Worm (Caenorhabditis elegans): ENCODE data around the gene cyp-33C12.

The cyp-33C12 gene

ce11 chrV:2230912-2231311, 26.7 kb upstream of the cyp-33C12 start, which contains the start of gene nhr-134:
TSS of gene nhr-134 (plus strand) at chrV:2231223.
- no peak for TF ChIP-seq ref-1 (GFP tag; conservative IDR thresholded peaks at IDR 0.05)
- no peak for TF ChIP-seq T22C8.4 (GFP tag; IDR thresholded peaks at IDR 0.05)
- no peak for TF ChIP-seq cog-1 (tag; optimal IDR thresholded peaks at IDR 0.05)
- TF ChIP-seq tab-1 (GFP tag; IDR thresholded peaks at IDR 0.05), result no peak
- no peak for TF ChIP-seq ztf-29 (GFP tag; IDR thresholded peaks at IDR 0.05)
- no peak for TF ChIP-seq flt-1 (GFP tag; IDR thresholded peaks at IDR 0.05)
- no peak for TF ChIP-seq klf-2 (GFP tag; conservative IDR thresholded peaks at IDR 0.05)
- TF ChIP-seq med-1 (GFP tag; optimal IDR thresholded peaks at IDR 0.05; ENCODE audit: insufficient read depth), result no peak
- no peak for TF ChIP-seq ztf-23 (GFP tag; IDR thresholded peaks at IDR 0.05)

ce11 chrV:2228781-2229180, 24.6 kb upstream of the cyp-33C12 start, which contains the start of gene nhr-126:
TSS of gene nhr-126 (plus strand) at chrV:2229081.
- TF ChIP-seq cog-1 (tag; optimal IDR thresholded peaks at IDR 0.05) (no peak), flt-1 (GFP tag; IDR thresholded peaks at IDR 0.05) (no peak)

- no peak for TF ChIP-seq ref-1 (GFP tag; conservative IDR thresholded peaks at IDR 0.05)
- no peak for TF ChIP-seq T22C8.4 (GFP tag; IDR thresholded peaks at IDR 0.05)
- no peak for TF ChIP-seq ztf-23 (GFP tag; IDR thresholded peaks at IDR 0.05)
- no peak for TF ChIP-seq ztf-29 (GFP tag; IDR thresholded peaks at IDR 0.05)
- TF ChIP-seq flt-1 (GFP tag; IDR thresholded peaks at IDR 0.05), result no peak
- no peak for TF ChIP-seq tab-1 (GFP tag; IDR thresholded peaks at IDR 0.05)
- no peak for TF ChIP-seq klf-2 (GFP tag; conservative IDR thresholded peaks at IDR 0.05)
- no peak for TF ChIP-seq med-1 (GFP tag; optimal IDR thresholded peaks at IDR 0.05; ENCODE audit: insufficient read depth)
- no peak for TF ChIP-seq cog-1 (tag; optimal IDR thresholded peaks at IDR 0.05)
These were observed 22.7 kb upstream of the cyp-33C12 start, which contains the start of gene nhr-18 for ce11 chrV:2226903-2227302. TSS of gene nhr-18 (plus strand) at chrV:2227203.

ce11 chrV:2225130-2225529, 20.9 kb upstream of the cyp-33C12 start, which contains the start of gene nhr-103:
TSS of gene nhr-103 (plus strand) at chrV:2225430.
- TF ChIP-seq tab-1 (GFP tag; IDR thresholded peaks at IDR 0.05), result no peak
- TF ChIP-seq flt-1 (GFP tag; IDR thresholded peaks at IDR 0.05), result no peak
- no peak for TF ChIP-seq med-1 (GFP tag; optimal IDR thresholded peaks at IDR 0.05; ENCODE audit: insufficient read depth)
- TF ChIP-seq ztf-23 (GFP tag; IDR thresholded peaks at IDR 0.05), result no peak
- no peak for TF ChIP-seq ztf-29 (GFP tag; IDR thresholded peaks at IDR 0.05)
- TF ChIP-seq cog-1 (tag; optimal IDR thresholded peaks at IDR 0.05), result no peak
- no peak for TF ChIP-seq ref-1 (GFP tag; conservative IDR thresholded peaks at IDR 0.05)

ce11 chrV:2221764-2222163, 17.6 kb upstream of the cyp-33C12 start, which contains the start of gene nhr-128:
TSS of gene nhr-128 (plus strand) at chrV:2222064.
- TF ChIP-seq tab-1 (GFP tag; IDR thresholded peaks at IDR 0.05) (no peak), T22C8.4 (GFP tag; IDR thresholded peaks at IDR 0.05) (no peak), ref-1 (GFP tag; conservative IDR thresholded peaks at IDR 0.05) (no peak)

- TF ChIP-seq flt-1 (GFP tag; IDR thresholded peaks at IDR 0.05) (no peak), tab-1 (GFP tag; IDR thresholded peaks at IDR 0.05) (no peak), med-1 (GFP tag; optimal IDR thresholded peaks at IDR 0.05; ENCODE audit: insufficient read depth) (no peak), klf-2 (GFP tag; conservative IDR thresholded peaks at IDR 0.05) (no peak), ref-1 (GFP tag; conservative IDR thresholded peaks at IDR 0.05) (no peak), T22C8.4 (GFP tag; IDR thresholded peaks at IDR 0.05) (no peak), cog-1 (tag; optimal IDR thresholded peaks at IDR 0.05) (no peak), ztf-29 (GFP tag; IDR thresholded peaks at IDR 0.05) (no peak), ztf-23 (GFP tag; IDR thresholded peaks at IDR 0.05) (no peak)
These were observed 14.6 kb upstream of the cyp-33C12 start, which contains the start of gene nhr-56 for ce11 chrV:2218803-2219202. TSS of gene nhr-56 (plus strand) at chrV:2219004.

- TF ChIP-seq klf-2 (GFP tag; conservative IDR thresholded peaks at IDR 0.05), result no peak
- no peak for TF ChIP-seq ref-1 (GFP tag; conservative IDR thresholded peaks at IDR 0.05)
- TF ChIP-seq ztf-23 (GFP tag; IDR thresholded peaks at IDR 0.05), result no peak
These were observed 12.7 kb upstream of the cyp-33C12 start for ce11 chrV:2216927-2217326.

ce11 chrV:2215352-2215751, 11.2 kb upstream of the cyp-33C12 start, which contains the start of gene nstp-8:
TSS of gene nstp-8 (plus strand) at chrV:2215652.
- no peak for TF ChIP-seq cog-1 (tag; optimal IDR thresholded peaks at IDR 0.05)
- no peak for TF ChIP-seq tab-1 (GFP tag; IDR thresholded peaks at IDR 0.05)
- no peak for TF ChIP-seq klf-2 (GFP tag; conservative IDR thresholded peaks at IDR 0.05)
- TF ChIP-seq ztf-23 (GFP tag; IDR thresholded peaks at IDR 0.05), result no peak
- TF ChIP-seq flt-1 (GFP tag; IDR thresholded peaks at IDR 0.05), result no peak
- TF ChIP-seq med-1 (GFP tag; optimal IDR thresholded peaks at IDR 0.05; ENCODE audit: insufficient read depth), result no peak
- no peak for TF ChIP-seq ztf-29 (GFP tag; IDR thresholded peaks at IDR 0.05)
- no peak for TF ChIP-seq T22C8.4 (GFP tag; IDR thresholded peaks at IDR 0.05)
- TF ChIP-seq ref-1 (GFP tag; conservative IDR thresholded peaks at IDR 0.05), result no peak

ce11 chrV:2214428-2215038, 10.3 kb upstream of the cyp-33C12 start, which contains the start of gene nhr-184:
TSS of gene nhr-184 (minus strand) at chrV:2214478.
- TF ChIP-seq cog-1 (tag; optimal IDR thresholded peaks at IDR 0.05) (no peak), klf-2 (GFP tag; conservative IDR thresholded peaks at IDR 0.05) (no peak), tab-1 (GFP tag; IDR thresholded peaks at IDR 0.05) (no peak), flt-1 (GFP tag; IDR thresholded peaks at IDR 0.05) (no peak), T22C8.4 (GFP tag; IDR thresholded peaks at IDR 0.05) (no peak), ztf-29 (GFP tag; IDR thresholded peaks at IDR 0.05) (no peak), med-1 (GFP tag; optimal IDR thresholded peaks at IDR 0.05; ENCODE audit: insufficient read depth) (no peak), ztf-23 (GFP tag; IDR thresholded peaks at IDR 0.05) (no peak), ref-1 (GFP tag; conservative IDR thresholded peaks at IDR 0.05) (no peak)

- TF ChIP-seq tab-1 (GFP tag; IDR thresholded peaks at IDR 0.05) (no peak), T22C8.4 (GFP tag; IDR thresholded peaks at IDR 0.05) (no peak), klf-2 (GFP tag; conservative IDR thresholded peaks at IDR 0.05) (no peak), ztf-23 (GFP tag; IDR thresholded peaks at IDR 0.05) (no peak), flt-1 (GFP tag; IDR thresholded peaks at IDR 0.05) (no peak), ref-1 (GFP tag; conservative IDR thresholded peaks at IDR 0.05) (no peak), cog-1 (tag; optimal IDR thresholded peaks at IDR 0.05) (no peak), med-1 (GFP tag; optimal IDR thresholded peaks at IDR 0.05; ENCODE audit: insufficient read depth) (no peak), ztf-29 (GFP tag; IDR thresholded peaks at IDR 0.05) (no peak)
These were observed 7.7 kb upstream of the cyp-33C12 start, which contains the start of gene nhr-133 for ce11 chrV:2211936-2212335. TSS of gene nhr-133 (minus strand) at chrV:2212118.

Measured in whole organism, midembryonic.